Worm (Caenorhabditis elegans) whole organism, L1 larva: ENCODE results near the gene srx-58.

Source experiments
- C16A3.4 ChIP-seq: fragments of 150-350 bp; optimal IDR thresholded peaks from 2 replicates; lab custom pipeline; 2014; ENCODE audit warnings: missing biosample characterization, missing genetic modification characterization
- C34B4.2 ChIP-seq: sonication (generic microtip); optimal IDR thresholded peaks from 2 replicates; lab custom pipeline; 2017; ENCODE audit warnings: mild to moderate bottlenecking, missing genetic modification characterization, missing compliant biosample characterization
- F16B12.6 ChIP-seq: fragments of 150-350 bp; optimal IDR thresholded peaks from 2 replicates; lab custom pipeline; 2014; ENCODE audit warnings: missing biosample characterization, missing genetic modification characterization
- aha-1 ChIP-seq: fragments of 150-350 bp; optimal IDR thresholded peaks from 2 replicates; lab custom pipeline; 2014; ENCODE audit warnings: missing biosample characterization, missing genetic modification characterization
- aly-2 ChIP-seq: fragments of 150-350 bp; optimal IDR thresholded peaks from 2 replicates; lab custom pipeline; 2014; ENCODE audit warnings: missing biosample characterization, missing genetic modification characterization
- ama-1 ChIP-seq: fragments of 150-350 bp; optimal IDR thresholded peaks from 2 replicates; lab custom pipeline; 2014
- blmp-1 ChIP-seq: fragments of 150-350 bp; optimal IDR thresholded peaks from 2 replicates; lab custom pipeline; 2014; ENCODE audit warnings: missing biosample characterization, missing genetic modification characterization
- ceh-88 ChIP-seq: fragments of 200-800 bp; sonication (Bioruptor generic); IDR thresholded peaks from 2 replicates; pipeline ENCODE4 v1.3.6; 2022; ENCODE audit warnings: missing genetic modification characterization, missing compliant biosample characterization
- dpl-1 ChIP-seq, 3 experiments: fragments of 150-350 bp in 2 of 3; sonication (generic microtip) in 1 of 3; optimal IDR thresholded peaks; 2 replicates each; lab custom pipeline; 2014 to 2017; ENCODE audit warnings: missing biosample characterization in 3 of 3, missing genetic modification characterization in 3 of 3, missing genetic modification reagents in 3 of 3
- efl-1 ChIP-seq, 4 experiments: fragments of 150-350 bp; optimal IDR thresholded peaks in 3 of 4; peaks in 1 of 4; 1 replicate in 1 of 4; 2 replicates in 3 of 4; lab custom pipeline; 2014; ENCODE audit warnings: missing biosample characterization in 2 of 4, missing genetic modification characterization in 2 of 4, missing genetic modification reagents in 2 of 4
- efl-3 ChIP-seq: fragments of 200-800 bp; sonication (Bioruptor generic); optimal IDR thresholded peaks from 2 replicates; lab custom pipeline; 2018; ENCODE audit warnings: mild to moderate bottlenecking, missing genetic modification characterization, missing compliant biosample characterization
- egl-27 ChIP-seq, 2 experiments: fragments of 150-350 bp in 1 of 2; sonication (generic microtip); optimal IDR thresholded peaks; 3 replicates each; lab custom pipeline; 2017 to 2018; ENCODE audit warnings: missing biosample characterization in 2 of 2, missing genetic modification characterization in 2 of 2, missing genetic modification reagents in 2 of 2
- ets-5 ChIP-seq: fragments of 200-800 bp; sonication (Bioruptor generic); IDR thresholded peaks from 2 replicates; pipeline ENCODE4 v1.3.6; 2022; ENCODE audit warnings: missing genetic modification characterization, missing compliant biosample characterization
- fkh-10 ChIP-seq: sonication (generic microtip); optimal IDR thresholded peaks from 2 replicates; lab custom pipeline; 2017; ENCODE audit warnings: missing biosample characterization, missing genetic modification reagents, missing genetic modification characterization
- fkh-4 ChIP-seq: sonication (generic microtip); optimal IDR thresholded peaks from 2 replicates; lab custom pipeline; 2016; ENCODE audit warnings: missing compliant biosample characterization, missing genetic modification characterization, borderline replicate concordance
- fkh-8 ChIP-seq: sonication (generic microtip); optimal IDR thresholded peaks from 2 replicates; lab custom pipeline; 2016; ENCODE audit warnings: mild to moderate bottlenecking, missing genetic modification characterization, missing compliant biosample characterization
- fos-1 ChIP-seq: fragments of 150-350 bp; optimal IDR thresholded peaks from 2 replicates; lab custom pipeline; 2014; ENCODE audit warnings: missing biosample characterization, missing genetic modification characterization
- grh-1 ChIP-seq: fragments of 200-800 bp; sonication (Bioruptor generic); IDR thresholded peaks from 2 replicates; pipeline ENCODE4 v1.3.6; 2022; ENCODE audit warnings: missing genetic modification reagents, missing genetic modification characterization, missing compliant biosample characterization
- hpl-2 ChIP-seq: fragments of 150-350 bp; optimal IDR thresholded peaks from 2 replicates; lab custom pipeline; 2014; ENCODE audit warnings: missing biosample characterization, missing genetic modification reagents, missing genetic modification characterization
- isw-1 ChIP-seq: fragments of 200-800 bp; sonication (Bioruptor generic); IDR thresholded peaks from 2 replicates; pipeline ENCODE4 v1.3.6; 2022; ENCODE audit warnings: missing genetic modification characterization, missing compliant biosample characterization
- lin-14 ChIP-seq: fragments of 200-800 bp; sonication (Bioruptor generic); optimal IDR thresholded peaks from 2 replicates; lab custom pipeline; 2018; ENCODE audit warnings: mild to moderate bottlenecking, missing genetic modification characterization, moderate library complexity, missing compliant biosample characterization
- lin-35 ChIP-seq, 2 experiments: fragments of 150-350 bp; optimal IDR thresholded peaks; 2 replicates each; lab custom pipeline; 2014; ENCODE audit warnings: missing biosample characterization in 2 of 2, missing genetic modification characterization in 2 of 2, missing genetic modification reagents in 2 of 2
- lin-39 ChIP-seq: fragments of 150-350 bp; optimal IDR thresholded peaks from 2 replicates; lab custom pipeline; 2014; ENCODE audit warnings: missing biosample characterization, missing genetic modification reagents, missing genetic modification characterization
- lir-3 ChIP-seq: sonication (generic microtip); optimal IDR thresholded peaks from 2 replicates; lab custom pipeline; 2016; ENCODE audit warnings: mild to moderate bottlenecking, missing genetic modification characterization, moderate library complexity, missing compliant biosample characterization; ENCODE audit not compliant: poor library complexity
- mef-2 ChIP-seq: fragments of 150-350 bp; optimal IDR thresholded peaks from 2 replicates; lab custom pipeline; 2014; ENCODE audit warnings: missing biosample characterization, missing genetic modification characterization
- nhr-11 ChIP-seq: fragments of 150-350 bp; optimal IDR thresholded peaks from 2 replicates; lab custom pipeline; 2014; ENCODE audit warnings: missing biosample characterization, missing genetic modification characterization
- nhr-12 ChIP-seq: sonication (generic microtip); optimal IDR thresholded peaks from 2 replicates; lab custom pipeline; 2017; ENCODE audit warnings: missing biosample characterization, missing genetic modification characterization
- nhr-19 ChIP-seq: fragments of 200-800 bp; sonication (Bioruptor generic); conservative IDR thresholded peaks from 2 replicates; pipeline ENCODE4 v1.3.6; 2022; ENCODE audit warnings: missing genetic modification characterization, missing compliant biosample characterization
- nhr-47 ChIP-seq: sonication (generic microtip); optimal IDR thresholded peaks from 2 replicates; lab custom pipeline; 2016; ENCODE audit warnings: mild to moderate bottlenecking, missing genetic modification characterization, moderate library complexity, missing compliant biosample characterization
- nhr-71 ChIP-seq: sonication (generic microtip); optimal IDR thresholded peaks from 2 replicates; lab custom pipeline; 2016; ENCODE audit warnings: mild to moderate bottlenecking, missing genetic modification characterization, moderate library complexity, missing compliant biosample characterization
- nhr-76 ChIP-seq: sonication (generic microtip); optimal IDR thresholded peaks from 2 replicates; lab custom pipeline; 2017; ENCODE audit warnings: missing biosample characterization, missing genetic modification characterization
- nhr-77 ChIP-seq: fragments of 150-350 bp; optimal IDR thresholded peaks from 2 replicates; lab custom pipeline; 2014; ENCODE audit warnings: missing biosample characterization, missing genetic modification characterization
- nhr-90 ChIP-seq: sonication (generic microtip); optimal IDR thresholded peaks from 2 replicates; lab custom pipeline; 2016; ENCODE audit warnings: mild to moderate bottlenecking, missing genetic modification characterization, missing compliant biosample characterization; ENCODE audit not compliant: poor library complexity
- pqm-1 ChIP-seq: sonication (generic microtip); optimal IDR thresholded peaks from 3 replicates; lab custom pipeline; 2017; ENCODE audit warnings: missing biosample characterization, missing genetic modification characterization
- snu-23 ChIP-seq: sonication (generic microtip); optimal IDR thresholded peaks from 2 replicates; lab custom pipeline; 2016; ENCODE audit warnings: missing genetic modification characterization, missing compliant biosample characterization
- sptf-1 ChIP-seq: fragments of 150-350 bp; optimal IDR thresholded peaks from 2 replicates; lab custom pipeline; 2014; ENCODE audit warnings: missing biosample characterization, missing genetic modification characterization
- sup-37 ChIP-seq: fragments of 200-800 bp; sonication (Bioruptor generic); optimal IDR thresholded peaks from 2 replicates; lab custom pipeline; 2018; ENCODE audit warnings: mild to moderate bottlenecking, missing genetic modification characterization, missing compliant biosample characterization
- swsn-7 ChIP-seq: sonication (generic microtip); optimal IDR thresholded peaks from 2 replicates; lab custom pipeline; 2016; ENCODE audit warnings: missing genetic modification characterization, missing compliant biosample characterization
- tlp-1 ChIP-seq: fragments of 150-350 bp; optimal IDR thresholded peaks from 2 replicates; lab custom pipeline; 2014; ENCODE audit warnings: missing biosample characterization, missing genetic modification characterization
- unc-130 ChIP-seq: fragments of 150-350 bp; optimal IDR thresholded peaks from 2 replicates; lab custom pipeline; 2017; ENCODE audit warnings: missing biosample characterization, missing genetic modification characterization, inconsistent platforms
- unc-62 ChIP-seq: fragments of 150-350 bp; optimal IDR thresholded peaks from 2 replicates; lab custom pipeline; 2014; ENCODE audit warnings: missing biosample characterization, missing genetic modification reagents, missing genetic modification characterization
- unc-86 ChIP-seq: sonication (generic microtip); optimal IDR thresholded peaks from 2 replicates; lab custom pipeline; 2016; ENCODE audit warnings: missing genetic modification characterization, missing compliant biosample characterization
- vab-15 ChIP-seq: sonication (generic microtip); optimal IDR thresholded peaks from 2 replicates; lab custom pipeline; 2017; ENCODE audit warnings: missing genotype, mild to moderate bottlenecking, missing genetic modification characterization, missing compliant biosample characterization
- zag-1 ChIP-seq: fragments of 150-350 bp; optimal IDR thresholded peaks from 2 replicates; lab custom pipeline; 2014; ENCODE audit warnings: missing biosample characterization, missing genetic modification characterization
- zip-4 ChIP-seq: fragments of 200-800 bp; sonication (Bioruptor generic); optimal IDR thresholded peaks from 2 replicates; lab custom pipeline; 2018; ENCODE audit warnings: mild to moderate bottlenecking, missing genetic modification characterization, moderate library complexity, missing compliant biosample characterization
- ztf-4 ChIP-seq: fragments of 150-350 bp; optimal IDR thresholded peaks from 2 replicates; lab custom pipeline; 2014; ENCODE audit warnings: missing biosample characterization, missing genetic modification characterization

Gene srx-58

ce11 chrV:15388820-15389384, 36.4 kb downstream of the srx-58 start, which contains the start of gene srh-170:
TSS of gene srh-170 (minus strand) at chrV:15388870.
- TF ChIP-seq vab-15 (tag; lab: Kevin White, UChicago) = no peak
- no peak for TF ChIP-seq fos-1
- TF ChIP-seq C34B4.2 (tag; lab: Kevin White, UChicago) = no peak
- TF ChIP-seq ceh-88 (GFP tag; lab: Robert Waterston, UW) = no peak
- TF ChIP-seq lin-14 = no peak
- no peak for TF ChIP-seq fkh-4 (tag; lab: Kevin White, UChicago)
- no peak for TF ChIP-seq efl-3 (GFP tag; lab: Kevin White, UChicago)
- TF ChIP-seq mef-2 (tag; lab: Kevin White, UChicago) = no peak
- TF ChIP-seq tlp-1 (tag; lab: Kevin White, UChicago) = no peak
- TF ChIP-seq ets-5 (GFP tag; lab: Robert Waterston, UW) = no peak
- peak; percentile 8 for TF ChIP-seq nhr-47 (tag; lab: Kevin White, UChicago)
- TF ChIP-seq nhr-19 (GFP tag; lab: Robert Waterston, UW) = no peak
- TF ChIP-seq aha-1 = no peak
- TF ChIP-seq grh-1 (GFP tag; lab: Robert Waterston, UW) = peak; percentile 57
- TF ChIP-seq zag-1 (tag; lab: Kevin White, UChicago) = no peak
- peak; percentile 49 for TF ChIP-seq F16B12.6 (tag; lab: Kevin White, UChicago)
- no peak for TF ChIP-seq egl-27 (tag; optimal IDR thresholded peaks at IDR 0.05; lab: Kevin White, UChicago)
- no peak for TF ChIP-seq unc-130 (tag; lab: Kevin White, UChicago)
- TF ChIP-seq unc-62 (GFP tag; lab: Kevin White, UChicago) = no peak
- TF ChIP-seq fkh-10 (GFP tag; lab: Kevin White, UChicago) = no peak
- no peak for TF ChIP-seq lir-3 (tag; lab: Kevin White, UChicago)
- TF ChIP-seq pqm-1 (tag; lab: Kevin White, UChicago) = no peak
- no peak for TF ChIP-seq swsn-7 (tag; lab: Kevin White, UChicago)
- no peak for TF ChIP-seq lin-39
- no peak for TF ChIP-seq aly-2
- TF ChIP-seq ama-1 (lab: Kevin White, UChicago) = no peak
- TF ChIP-seq isw-1 (GFP tag; lab: Robert Waterston, UW) = 0 out of 2 replicates have a peak, but pooled peaks have one; percentile 16
- TF ChIP-seq nhr-11 (tag; lab: Kevin White, UChicago) = no peak
- TF ChIP-seq lin-35 (GFP tag; optimal IDR thresholded peaks at IDR 0.05; lab: Kevin White, UChicago) = no peak
- peak in 2 of 3 experiments; percentile 16 to 52 for TF ChIP-seq dpl-1 (GFP tag; optimal IDR thresholded peaks at IDR 0.05; lab: Kevin White, UChicago)
- no peak for TF ChIP-seq nhr-90 (tag; lab: Kevin White, UChicago)
- no peak for TF ChIP-seq unc-86 (tag; lab: Kevin White, UChicago)
- no peak for TF ChIP-seq zip-4 (GFP tag; lab: Kevin White, UChicago)
- TF ChIP-seq efl-1 (optimal IDR thresholded peaks at IDR 0.05; lab: Kevin White, UChicago) = peak; percentile 35 to 73
- TF ChIP-seq efl-1 (GFP tag; optimal IDR thresholded peaks at IDR 0.05 in 1 of 2; lab: Kevin White, UChicago) = peak; percentile 46 to 72
- TF ChIP-seq snu-23 (GFP tag; lab: Kevin White, UChicago) = peak; percentile 23
- TF ChIP-seq nhr-12 (tag; lab: Kevin White, UChicago) = no peak
- TF ChIP-seq C16A3.4 (tag; lab: Kevin White, UChicago) = no peak
- TF ChIP-seq sup-37 = no peak
- TF ChIP-seq nhr-71 (tag; lab: Kevin White, UChicago) = peak; percentile 11
- TF ChIP-seq sptf-1 = no peak
- no peak for TF ChIP-seq hpl-2 (GFP tag; lab: Kevin White, UChicago)
- no peak for TF ChIP-seq fkh-8
- TF ChIP-seq nhr-76 (tag; lab: Kevin White, UChicago) = no peak
- TF ChIP-seq nhr-77 (tag; lab: Kevin White, UChicago) = no peak
- TF ChIP-seq ztf-4 (tag; lab: Kevin White, UChicago) = no peak
- no peak for TF ChIP-seq blmp-1
- TF ChIP-seq, all 84 proteins: peak for 8
